Worm (Caenorhabditis elegans) whole organism, young adult: Measurements from ENCODE around the gene str-180.
A peak's percentile ranks its signal among the peaks of the same experiment; 100 is the strongest.

Source experiments
- B0035.1 ChIP-seq: sonication (generic microtip); optimal IDR thresholded peaks from 2 replicates; lab custom pipeline; 2016; ENCODE audit warnings: missing genetic modification characterization, mild to moderate bottlenecking, missing compliant biosample characterization, missing genotype, missing genetic modification reagents
- B0336.3 ChIP-seq: fragments of 200-800 bp; sonication (Bioruptor generic); IDR thresholded peaks from 2 replicates; pipeline ENCODE4 v1.3.6; 2022; ENCODE audit warnings: missing genetic modification characterization, missing compliant biosample characterization
- C17E4.6 ChIP-seq: fragments of 200-800 bp; sonication (Bioruptor generic); IDR thresholded peaks from 2 replicates; pipeline ENCODE4 v1.3.6; 2022; ENCODE audit warnings: missing genetic modification reagents, missing genetic modification characterization, missing compliant biosample characterization
- D2030.7 ChIP-seq: fragments of 200-800 bp; sonication (Bioruptor generic); IDR thresholded peaks from 2 replicates; pipeline ENCODE4 v1.3.6; 2022; ENCODE audit warnings: missing genetic modification reagents, missing genetic modification characterization, missing compliant biosample characterization
- F10E7.11 ChIP-seq: sonication (generic microtip); optimal IDR thresholded peaks from 2 replicates; lab custom pipeline; 2017; ENCODE audit warnings: mild to moderate bottlenecking, missing genetic modification characterization, moderate library complexity, missing compliant biosample characterization
- F52B5.7 ChIP-seq: sonication (generic microtip); optimal IDR thresholded peaks from 2 replicates; lab custom pipeline; 2016; ENCODE audit warnings: mild to moderate bottlenecking, missing genetic modification characterization, missing compliant biosample characterization
- F57A8.1 ChIP-seq: fragments of 200-800 bp; sonication (Bioruptor generic); optimal IDR thresholded peaks from 2 replicates; lab custom pipeline; 2018; ENCODE audit warnings: mild to moderate bottlenecking, missing genetic modification characterization, moderate library complexity, missing compliant biosample characterization
- K11D2.4 ChIP-seq: fragments of 200-800 bp; sonication (Bioruptor generic); IDR thresholded peaks from 2 replicates; pipeline ENCODE4 v1.3.6; 2022; ENCODE audit warnings: missing genetic modification reagents, missing genetic modification characterization, missing compliant biosample characterization
- T26A5.8 ChIP-seq: sonication (generic microtip); optimal IDR thresholded peaks from 2 replicates; lab custom pipeline; 2016; ENCODE audit warnings: missing genetic modification characterization, missing compliant biosample characterization
- Y53F4B.3 ChIP-seq: fragments of 200-800 bp; sonication (Bioruptor generic); IDR thresholded peaks from 2 replicates; pipeline ENCODE4 v1.3.6; 2022; ENCODE audit warnings: missing genetic modification reagents, missing genetic modification characterization, missing compliant biosample characterization
- Y79H2A.3 ChIP-seq: fragments of 200-800 bp; sonication (Bioruptor generic); conservative IDR thresholded peaks from 2 replicates; pipeline ENCODE4 v1.3.6; 2022; ENCODE audit warnings: missing genetic modification reagents, missing genetic modification characterization, missing compliant biosample characterization
- attf-5 ChIP-seq: fragments of 200-800 bp; sonication (Bioruptor generic); optimal IDR thresholded peaks from 2 replicates; lab custom pipeline; 2018; ENCODE audit warnings: mild to moderate bottlenecking, missing genetic modification characterization, missing compliant biosample characterization
- ccch-3 ChIP-seq: fragments of 200-800 bp; sonication (Bioruptor generic); optimal IDR thresholded peaks from 2 replicates; lab custom pipeline; 2018; ENCODE audit warnings: mild to moderate bottlenecking, missing genetic modification characterization, missing compliant biosample characterization
- ceh-27 ChIP-seq: fragments of 200-800 bp; sonication (Bioruptor generic); optimal IDR thresholded peaks from 2 replicates; lab custom pipeline; 2018; ENCODE audit warnings: mild to moderate bottlenecking, missing genetic modification characterization, moderate library complexity, missing compliant biosample characterization
- ceh-79 ChIP-seq: sonication (generic microtip); optimal IDR thresholded peaks from 2 replicates; lab custom pipeline; 2017; ENCODE audit warnings: mild to moderate bottlenecking, missing genetic modification characterization, missing compliant biosample characterization
- ceh-91 ChIP-seq: fragments of 200-800 bp; sonication (Bioruptor generic); IDR thresholded peaks from 2 replicates; pipeline ENCODE4 v1.3.6; 2022; ENCODE audit warnings: missing genetic modification reagents, missing genetic modification characterization, missing compliant biosample characterization
- die-1 ChIP-seq: sonication (generic microtip); optimal IDR thresholded peaks from 2 replicates; lab custom pipeline; 2016; ENCODE audit warnings: missing genotype, mild to moderate bottlenecking, missing genetic modification characterization, missing compliant biosample characterization
- hlh-26 ChIP-seq: fragments of 200-800 bp; sonication (Bioruptor generic); conservative IDR thresholded peaks from 2 replicates; pipeline ENCODE4 v1.3.6; 2022; ENCODE audit warnings: missing genetic modification reagents, missing genetic modification characterization, missing compliant biosample characterization
- hsf-1 ChIP-seq: fragments of 200-800 bp; sonication (Bioruptor generic); IDR thresholded peaks from 2 replicates; pipeline ENCODE4 v1.3.6; 2022; ENCODE audit warnings: missing genetic modification reagents, missing genetic modification characterization, missing compliant biosample characterization
- let-526 ChIP-seq: fragments of 200-800 bp; sonication (Bioruptor generic); IDR thresholded peaks from 2 replicates; pipeline ENCODE4 v1.3.6; 2022; ENCODE audit warnings: missing genetic modification reagents, missing genetic modification characterization, missing compliant biosample characterization
- lin-35 ChIP-seq, 3 experiments: fragments of 150-350 bp in 2 of 3; sonication (generic microtip) in 1 of 3; optimal IDR thresholded peaks; 2 replicates each; lab custom pipeline; 2014 to 2018; ENCODE audit warnings: missing biosample characterization in 3 of 3, missing genetic modification characterization in 3 of 3, missing genetic modification reagents in 3 of 3
- lin-54 ChIP-seq: fragments of 200-800 bp; sonication (Bioruptor generic); optimal IDR thresholded peaks from 2 replicates; lab custom pipeline; 2018; ENCODE audit warnings: mild to moderate bottlenecking, missing genetic modification characterization, missing compliant biosample characterization
- lsl-1 ChIP-seq: fragments of 200-800 bp; sonication (Bioruptor generic); optimal IDR thresholded peaks from 2 replicates; lab custom pipeline; 2018; ENCODE audit warnings: mild to moderate bottlenecking, missing genetic modification characterization, moderate library complexity, missing compliant biosample characterization
- lsy-27 ChIP-seq: sonication (generic microtip); optimal IDR thresholded peaks from 2 replicates; lab custom pipeline; 2017; ENCODE audit warnings: missing genetic modification characterization, mild to moderate bottlenecking, missing compliant biosample characterization, antibody characterized with exemption, missing genotype, borderline replicate concordance; ENCODE audit not compliant: insufficient read depth
- madf-6 ChIP-seq: fragments of 200-800 bp; sonication (Bioruptor generic); IDR thresholded peaks from 2 replicates; pipeline ENCODE4 v1.3.6; 2022; ENCODE audit warnings: missing genetic modification reagents, missing genetic modification characterization, missing compliant biosample characterization
- madf-8 ChIP-seq: fragments of 200-800 bp; sonication (Bioruptor generic); conservative IDR thresholded peaks from 2 replicates; pipeline ENCODE4 v1.3.6; 2022; ENCODE audit warnings: missing genetic modification reagents, missing genetic modification characterization, missing compliant biosample characterization
- mcd-1 ChIP-seq: fragments of 200-800 bp; sonication (Bioruptor generic); IDR thresholded peaks from 2 replicates; pipeline ENCODE4 v1.3.6; 2022; ENCODE audit warnings: missing genetic modification reagents, missing genetic modification characterization, missing compliant biosample characterization
- mxl-1 ChIP-seq: sonication (generic microtip); optimal IDR thresholded peaks from 2 replicates; lab custom pipeline; 2016; ENCODE audit warnings: missing genetic modification characterization, missing compliant biosample characterization
- nhr-90 ChIP-seq: sonication (generic microtip); optimal IDR thresholded peaks from 2 replicates; lab custom pipeline; 2016; ENCODE audit warnings: missing genotype, mild to moderate bottlenecking, missing genetic modification characterization, missing compliant biosample characterization
- pbrm-1 ChIP-seq: fragments of 200-800 bp; sonication (Bioruptor generic); IDR thresholded peaks from 2 replicates; pipeline ENCODE4 v1.3.6; 2022; ENCODE audit warnings: missing genetic modification reagents, missing genetic modification characterization, missing compliant biosample characterization
- rcor-1 ChIP-seq: fragments of 200-800 bp; sonication (Bioruptor generic); IDR thresholded peaks from 2 replicates; pipeline ENCODE4 v1.3.6; 2022; ENCODE audit warnings: missing genetic modification reagents, missing genetic modification characterization, missing compliant biosample characterization
- rec-8 ChIP-seq, 2 experiments: sonication (generic microtip); optimal IDR thresholded peaks; 2 replicates each; lab custom pipeline; 2016; ENCODE audit warnings: mild to moderate bottlenecking in 2 of 2, missing genetic modification characterization in 2 of 2, missing genetic modification reagents in 2 of 2, missing genotype in 2 of 2, missing biosample characterization in 1 of 2, missing compliant biosample characterization in 1 of 2, moderate library complexity in 1 of 2
- sdz-38 ChIP-seq: sonication (generic microtip); optimal IDR thresholded peaks from 2 replicates; lab custom pipeline; 2016; ENCODE audit warnings: missing genotype, missing genetic modification characterization, missing compliant biosample characterization
- snpc-1.3 ChIP-seq: sonication (generic microtip); optimal IDR thresholded peaks from 2 replicates; lab custom pipeline; 2017; ENCODE audit warnings: missing genetic modification characterization, mild to moderate bottlenecking, missing compliant biosample characterization, antibody characterized with exemption, moderate library complexity, missing genotype, missing genetic modification reagents; ENCODE audit not compliant: insufficient read depth
- sptf-2 ChIP-seq: fragments of 200-800 bp; sonication (Bioruptor generic); optimal IDR thresholded peaks from 2 replicates; lab custom pipeline; 2018; ENCODE audit warnings: mild to moderate bottlenecking, missing genetic modification characterization, missing compliant biosample characterization
- unc-130 ChIP-seq: sonication (generic microtip); optimal IDR thresholded peaks from 2 replicates; lab custom pipeline; 2016; ENCODE audit warnings: missing genetic modification reagents, missing genetic modification characterization, missing compliant biosample characterization
- unc-62 ChIP-seq: fragments of 150-350 bp; optimal IDR thresholded peaks from 2 replicates; lab custom pipeline; 2014; ENCODE audit warnings: missing biosample characterization, missing genetic modification reagents, missing genetic modification characterization
- zim-3 ChIP-seq: sonication (generic microtip); optimal IDR thresholded peaks from 2 replicates; lab custom pipeline; 2017; ENCODE audit warnings: mild to moderate bottlenecking, missing genetic modification characterization, moderate library complexity, missing compliant biosample characterization
- ztf-22 ChIP-seq: fragments of 200-800 bp; sonication (Bioruptor generic); optimal IDR thresholded peaks from 2 replicates; lab custom pipeline; 2018; ENCODE audit warnings: mild to moderate bottlenecking, missing genetic modification characterization, moderate library complexity, missing compliant biosample characterization
- ztf-25 ChIP-seq: fragments of 200-800 bp; sonication (Bioruptor generic); IDR thresholded peaks from 2 replicates; pipeline ENCODE4 v1.3.6; 2022; ENCODE audit warnings: missing genetic modification reagents, missing genetic modification characterization, missing compliant biosample characterization
- ztf-26 ChIP-seq: sonication (generic microtip); optimal IDR thresholded peaks from 2 replicates; lab custom pipeline; 2017; ENCODE audit warnings: missing genetic modification characterization, missing compliant biosample characterization
- ztf-3 ChIP-seq: fragments of 200-800 bp; sonication (Bioruptor generic); optimal IDR thresholded peaks from 2 replicates; lab custom pipeline; 2018; ENCODE audit warnings: mild to moderate bottlenecking, missing genetic modification characterization, missing compliant biosample characterization

Gene str-180

DNA sequence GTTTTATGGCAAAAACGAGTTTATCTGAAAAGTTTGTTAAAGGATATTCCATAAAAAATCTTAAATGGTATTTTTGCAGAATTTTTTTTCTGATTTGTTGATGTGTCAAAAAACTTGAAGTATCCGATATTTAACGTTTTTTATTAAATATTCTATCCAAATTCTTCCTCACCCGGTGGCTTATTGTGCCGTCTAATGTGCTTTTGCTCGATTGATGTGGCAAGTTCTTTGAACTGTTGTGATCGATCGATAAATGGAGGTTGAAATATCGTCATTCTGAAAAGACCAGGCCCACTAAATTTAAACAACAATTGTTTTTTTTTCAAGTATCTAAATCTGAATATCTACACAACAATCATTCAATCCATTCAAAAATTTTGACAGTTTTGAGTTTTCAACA, 13.5 kb downstream of the str-180 start, which contains the start of gene syx-18 (continued):
- TF ChIP-seq ztf-3 (no peak), mxl-1 (tag; lab: Kevin White, UChicago) (no peak), sdz-38 (tag; lab: Kevin White, UChicago) (no peak), F52B5.7 (tag; lab: Kevin White, UChicago) (no peak), K11D2.4 (GFP tag; lab: Robert Waterston, UW) (no peak), hlh-26 (GFP tag; lab: Robert Waterston, UW) (no peak), madf-8 (no peak), madf-6 (peak; percentile 53), Y79H2A.3 (no peak), ztf-25 (GFP tag; lab: Robert Waterston, UW) (no peak), snpc-1.3 (tag; lab: Kevin White, UChicago) (no peak), F57A8.1 (GFP tag; lab: Kevin White, UChicago) (no peak), ztf-22 (GFP tag; lab: Kevin White, UChicago) (no peak), ztf-26 (tag; lab: Kevin White, UChicago) (no peak), sptf-2 (GFP tag; lab: Kevin White, UChicago) (no peak), attf-5 (GFP tag; lab: Kevin White, UChicago) (no peak), let-526 (GFP tag; lab: Robert Waterston, UW) (no peak), rcor-1 (GFP tag; lab: Robert Waterston, UW) (peak; percentile 30; the same call in 1 of the 2 replicates), B0336.3 (GFP tag; lab: Robert Waterston, UW) (peak; percentile 33; the same call in 1 of the 2 replicates), lin-54 (GFP tag; lab: Kevin White, UChicago) (no peak), mcd-1 (GFP tag; lab: Robert Waterston, UW) (no peak), B0035.1 (tag; lab: Kevin White, UChicago) (no peak), nhr-90 (tag; lab: Kevin White, UChicago) (no peak), ceh-91 (GFP tag; lab: Robert Waterston, UW) (no peak), zim-3 (tag; lab: Kevin White, UChicago) (no peak), pbrm-1 (GFP tag; lab: Robert Waterston, UW) (no peak), lsl-1 (GFP tag; lab: Kevin White, UChicago) (no peak), ccch-3 (GFP tag; lab: Kevin White, UChicago) (no peak), hsf-1 (GFP tag; lab: Robert Waterston, UW) (0 out of 2 replicates have a peak, but pooled peaks have one; percentile 48)

DNA sequence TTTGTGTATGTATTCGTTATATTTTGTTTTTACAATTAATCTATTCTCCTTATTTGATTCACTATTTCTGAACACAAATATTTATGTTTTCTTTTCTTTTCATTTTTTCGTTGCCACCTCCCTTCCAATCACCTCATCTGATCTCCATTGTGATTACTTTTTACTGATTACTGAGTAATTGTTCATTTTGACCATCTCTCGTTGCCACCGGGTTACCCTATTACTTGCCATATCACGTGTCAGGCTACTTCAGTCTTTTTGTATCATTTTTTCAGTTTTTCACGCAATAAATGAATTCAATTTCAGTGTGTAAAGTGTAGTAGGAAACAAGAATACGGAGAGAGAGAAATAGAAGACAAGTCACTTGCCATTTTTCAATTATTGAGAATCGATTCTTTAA, 16.6 kb downstream of the str-180 start, which contains the start of gene T10H9.8:
T10H9.8 (plus strand) TSS at position 301 of the 400 bp plus-strand sequence.
- TF ChIP-seq ztf-26 (tag; lab: Kevin White, UChicago) (peak; percentile 48), unc-130 (GFP tag; lab: Kevin White, UChicago) (no peak)

DNA sequence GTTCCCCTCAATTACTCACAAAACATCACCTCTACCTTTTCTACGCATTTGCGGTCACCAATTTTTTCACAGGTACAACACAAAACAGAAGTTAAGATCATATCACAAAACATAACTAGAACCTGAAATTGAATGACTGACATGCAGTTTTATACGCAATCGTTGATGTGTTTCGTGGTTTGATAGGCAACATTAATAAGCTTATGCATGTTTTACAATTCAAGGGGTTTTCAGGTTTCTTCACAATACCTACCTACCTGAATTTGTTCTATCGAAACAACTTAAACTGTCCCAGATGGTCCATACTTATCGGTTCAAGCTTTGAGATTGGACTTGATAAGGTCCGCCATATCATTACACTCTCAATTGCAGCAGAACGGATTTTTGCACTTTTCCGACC, 18.1 kb downstream of the str-180 start:
- TF ChIP-seq C17E4.6, result no peak
- TF ChIP-seq ceh-27 (GFP tag; lab: Kevin White, UChicago), result no peak
- TF ChIP-seq D2030.7 (GFP tag; lab: Robert Waterston, UW), result no peak
- no peak for TF ChIP-seq let-526 (GFP tag; lab: Robert Waterston, UW)
- no peak for TF ChIP-seq ceh-79 (tag; lab: Kevin White, UChicago)
- no peak for TF ChIP-seq F10E7.11 (tag; lab: Kevin White, UChicago)
- TF ChIP-seq lin-35 (GFP tag; optimal IDR thresholded peaks at IDR 0.05; lab: Kevin White, UChicago), result no peak
- TF ChIP-seq rec-8 (tag; optimal IDR thresholded peaks at IDR 0.05; lab: Kevin White, UChicago), result no peak
- no peak for TF ChIP-seq unc-62
- TF ChIP-seq lsy-27 (tag; lab: Kevin White, UChicago), result no peak
- TF ChIP-seq T26A5.8 (tag; lab: Kevin White, UChicago), result no peak
- TF ChIP-seq F57A8.1 (GFP tag; lab: Kevin White, UChicago), result no peak
- no peak for TF ChIP-seq die-1 (tag; lab: Kevin White, UChicago)
- TF ChIP-seq Y53F4B.3 (GFP tag; lab: Robert Waterston, UW), result no peak
- TF ChIP-seq, all 124 proteins: peak for 0
